Worm (Caenorhabditis elegans): ENCODE data around the gene srz-48.

Gene srz-48

DNA sequence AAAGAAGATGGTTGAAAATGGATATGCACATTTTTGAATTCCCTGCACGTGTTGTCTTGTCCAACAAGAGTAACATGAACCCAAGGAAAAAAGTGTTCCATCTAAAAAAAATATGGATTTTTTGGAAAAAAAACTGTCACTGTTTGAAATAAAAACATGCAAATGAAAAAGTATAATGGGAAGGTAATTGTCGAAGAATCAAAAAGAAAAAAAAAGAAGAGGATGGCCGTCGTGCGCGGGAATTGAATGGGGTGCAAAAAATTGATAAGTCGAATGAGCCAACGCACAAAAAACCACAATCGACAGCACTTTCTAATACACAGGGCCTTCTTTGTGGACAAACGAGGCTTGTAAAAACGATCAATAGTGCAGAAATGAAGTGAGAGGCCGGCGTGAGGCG lies 33.8 kb upstream of the srz-48 start, which contains the start of gene fbxa-102:
fbxa-102 (minus strand) TSS at position 101 of the 400 bp plus-strand sequence.
- TF ChIP-seq nhr-21 (tag; optimal IDR thresholded peaks at IDR 0.05) = no peak
- no peak for TF ChIP-seq nhr-129 (tag; optimal IDR thresholded peaks at IDR 0.05)
- no peak for TF ChIP-seq ceh-16 (tag; optimal IDR thresholded peaks at IDR 0.05)
- TF ChIP-seq nhr-77 (tag; optimal IDR thresholded peaks at IDR 0.05) = no peak
- no peak for TF ChIP-seq ZK546.5 (tag; optimal IDR thresholded peaks at IDR 0.05)
- TF ChIP-seq elt-3 (tag; optimal IDR thresholded peaks at IDR 0.05) = no peak
- no peak for TF ChIP-seq sma-9 (GFP tag; optimal IDR thresholded peaks at IDR 0.05)
- no peak for TF ChIP-seq sma-9 (tag; optimal IDR thresholded peaks at IDR 0.05)
- TF ChIP-seq crh-2 (tag; optimal IDR thresholded peaks at IDR 0.05) = no peak
- TF ChIP-seq egl-27 (tag; optimal IDR thresholded peaks at IDR 0.05) = no peak
- no peak for TF ChIP-seq skn-1 (tag; optimal IDR thresholded peaks at IDR 0.05)
- no peak for TF ChIP-seq C34F6.9 (tag; optimal IDR thresholded peaks at IDR 0.05)
- TF ChIP-seq Y55F3AM.14 (GFP tag; optimal IDR thresholded peaks at IDR 0.05) = no peak
- TF ChIP-seq snpc-4 (tag; optimal IDR thresholded peaks at IDR 0.05) = no peak
- no peak for TF ChIP-seq sma-3 (GFP tag; optimal IDR thresholded peaks at IDR 0.05)
- TF ChIP-seq ztf-4 (tag; optimal IDR thresholded peaks at IDR 0.05) = no peak
- no peak for TF ChIP-seq gmeb-1 (tag; optimal IDR thresholded peaks at IDR 0.05)
- no peak for TF ChIP-seq sem-4 (tag; optimal IDR thresholded peaks at IDR 0.05)

DNA sequence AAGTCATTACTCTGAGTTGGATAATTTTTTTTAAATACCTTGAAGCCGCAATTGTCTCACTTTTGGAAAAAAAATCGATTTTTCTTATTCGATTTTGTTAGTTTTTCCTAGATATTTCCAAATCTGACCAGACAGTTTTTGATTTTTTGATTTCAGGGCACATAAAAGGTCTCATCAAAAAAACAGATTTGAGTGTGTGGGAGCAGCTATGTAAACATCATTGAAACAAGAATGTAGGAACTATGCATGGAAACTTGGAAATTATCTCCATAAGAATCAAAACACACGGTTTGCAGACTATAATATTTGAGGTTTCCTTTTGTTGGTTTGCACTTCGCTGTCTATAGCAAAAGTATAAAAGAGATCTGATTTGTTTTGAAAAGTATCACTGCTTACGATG lies 26.1 kb upstream of the srz-48 start, which contains the start of gene scl-24:
scl-24 (plus strand) TSS at position 301 of the 400 bp plus-strand sequence.
- TF ChIP-seq mdl-1 (tag; optimal IDR thresholded peaks at IDR 0.05) (no peak), lin-11 (tag; optimal IDR thresholded peaks at IDR 0.05) (no peak), alr-1 (tag; optimal IDR thresholded peaks at IDR 0.05) (no peak), unc-55 (GFP tag; optimal IDR thresholded peaks at IDR 0.05) (no peak), nhr-12 (tag; optimal IDR thresholded peaks at IDR 0.05) (no peak), nhr-77 (tag; optimal IDR thresholded peaks at IDR 0.05) (no peak), ztf-11 (tag; optimal IDR thresholded peaks at IDR 0.05) (no peak), dmd-4 (tag; optimal IDR thresholded peaks at IDR 0.05) (no peak), ama-1 (optimal IDR thresholded peaks at IDR 0.05) (no peak), sem-4 (tag; optimal IDR thresholded peaks at IDR 0.05) (no peak)

DNA sequence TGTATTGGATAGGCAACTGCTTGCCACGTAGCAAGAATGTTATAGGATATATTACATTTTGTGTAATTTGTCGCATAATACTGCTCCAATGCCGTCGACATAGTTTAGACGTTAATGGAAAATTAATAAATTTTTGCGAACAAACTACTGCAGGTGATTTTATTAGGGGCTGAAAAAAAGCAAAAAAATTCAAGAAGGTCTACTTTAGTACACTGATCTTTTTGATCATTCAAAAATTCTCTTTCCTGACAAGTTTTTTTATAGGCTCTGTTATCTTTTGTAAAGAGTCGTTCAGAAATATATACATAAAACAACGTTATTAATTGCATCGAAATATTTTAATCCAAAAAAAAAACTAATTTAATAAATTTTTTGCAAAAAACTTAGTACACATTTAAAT lies 25.1 kb upstream of the srz-48 start, which contains the start of gene srh-111:
srh-111 (minus strand) TSS at position 101 of the 400 bp plus-strand sequence.
- TF ChIP-seq nhr-12 (tag; optimal IDR thresholded peaks at IDR 0.05) (no peak), nhr-11 (tag; optimal IDR thresholded peaks at IDR 0.05) (no peak), ceh-16 (tag; optimal IDR thresholded peaks at IDR 0.05) (no peak), unc-62 (GFP tag; optimal IDR thresholded peaks at IDR 0.05) (no peak), lin-39 (tag; optimal IDR thresholded peaks at IDR 0.05) (no peak), nhr-6 (tag; optimal IDR thresholded peaks at IDR 0.05) (no peak), elt-1 (tag; optimal IDR thresholded peaks at IDR 0.05) (no peak), nhr-77 (tag; optimal IDR thresholded peaks at IDR 0.05) (no peak), nhr-25 (tag; optimal IDR thresholded peaks at IDR 0.05) (no peak), sma-9 (GFP tag; optimal IDR thresholded peaks at IDR 0.05) (no peak), sma-9 (tag; optimal IDR thresholded peaks at IDR 0.05) (no peak)

DNA sequence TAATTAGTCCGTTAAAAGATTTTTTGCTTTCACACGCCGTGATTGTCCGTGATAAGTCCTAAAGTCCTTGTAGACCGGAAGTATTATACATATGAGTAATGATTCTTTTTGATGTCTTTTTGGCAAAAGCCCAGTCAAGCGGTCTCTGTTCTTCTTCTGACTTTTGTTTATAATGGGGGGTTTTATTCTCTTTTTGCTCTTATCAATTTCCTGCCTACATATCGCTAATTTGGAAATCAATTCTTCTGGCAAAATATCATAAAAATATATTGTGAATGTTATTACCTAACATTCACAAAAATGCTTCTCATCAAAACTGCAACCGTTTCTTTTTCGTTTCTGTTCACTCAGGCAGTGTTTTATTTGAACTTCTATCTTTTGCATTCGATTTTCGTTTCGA lies 16.5 kb upstream of the srz-48 start, which contains the start of gene srbc-61:
srbc-61 (plus strand) TSS at position 301 of the 400 bp plus-strand sequence.
- TF ChIP-seq unc-55 (GFP tag; optimal IDR thresholded peaks at IDR 0.05) (no peak), fos-1 (tag; optimal IDR thresholded peaks at IDR 0.05) (no peak), nhr-237 (tag; optimal IDR thresholded peaks at IDR 0.05) (no peak), snpc-4 (tag; optimal IDR thresholded peaks at IDR 0.05) (no peak), ceh-16 (tag; optimal IDR thresholded peaks at IDR 0.05) (no peak), nhr-21 (tag; optimal IDR thresholded peaks at IDR 0.05) (no peak), nhr-12 (tag; optimal IDR thresholded peaks at IDR 0.05) (no peak), lin-13 (GFP tag; optimal IDR thresholded peaks at IDR 0.05) (no peak), lin-11 (tag; optimal IDR thresholded peaks at IDR 0.05) (no peak)

DNA sequence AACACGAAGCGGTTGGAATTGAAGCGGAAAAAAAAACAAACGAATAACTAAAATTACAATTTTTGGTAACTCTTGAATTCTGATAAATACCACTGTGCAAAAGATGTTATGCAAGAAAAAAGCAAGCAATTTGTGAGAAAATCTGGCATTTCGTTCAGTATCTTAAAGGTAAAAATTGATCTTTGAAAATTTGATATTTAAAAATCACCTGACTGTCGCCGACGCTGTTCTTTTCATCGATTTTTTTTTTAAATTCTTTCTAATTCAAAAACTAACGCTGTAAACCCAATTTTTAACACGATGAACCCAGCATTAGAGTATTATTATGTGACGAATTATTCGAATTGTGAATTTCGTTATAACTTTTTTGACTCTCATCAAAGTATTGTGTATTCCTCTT lies 13.7 kb upstream of the srz-48 start, which contains the start of gene srh-123:
srh-123 (plus strand) TSS at position 301 of the 400 bp plus-strand sequence.
- TF ChIP-seq mdl-1 (tag; optimal IDR thresholded peaks at IDR 0.05) = no peak
- no peak for TF ChIP-seq mab-5 (tag; optimal IDR thresholded peaks at IDR 0.05)
- TF ChIP-seq sem-4 (tag; optimal IDR thresholded peaks at IDR 0.05) = no peak
- no peak for TF ChIP-seq peb-1 (tag; optimal IDR thresholded peaks at IDR 0.05)
- no peak for TF ChIP-seq dmd-4 (tag; optimal IDR thresholded peaks at IDR 0.05)
- TF ChIP-seq blmp-1 (tag; optimal IDR thresholded peaks at IDR 0.05; ENCODE audit: insufficient read depth) = no peak
- no peak for TF ChIP-seq ztf-4 (tag; optimal IDR thresholded peaks at IDR 0.05)
- TF ChIP-seq nhr-25 (tag; optimal IDR thresholded peaks at IDR 0.05) = no peak
- no peak for TF ChIP-seq nhr-11 (tag; optimal IDR thresholded peaks at IDR 0.05)
- no peak for TF ChIP-seq sma-9 (GFP tag; optimal IDR thresholded peaks at IDR 0.05)
- no peak for TF ChIP-seq sma-9 (tag; optimal IDR thresholded peaks at IDR 0.05)
- TF ChIP-seq egl-27 (tag; optimal IDR thresholded peaks at IDR 0.05) = no peak
